Worm (Caenorhabditis elegans) whole organism, L3 larva: ENCODE measurements around the gene drl-1.

Source experiments
- ama-1 ChIP-seq: fragments of 150-350 bp; optimal IDR thresholded peaks from 2 replicates; lab custom pipeline; 2018
- daf-12 ChIP-seq: fragments of 150-350 bp; optimal IDR thresholded peaks from 2 replicates; lab custom pipeline; 2014; ENCODE audit warnings: missing biosample characterization, missing genetic modification reagents, missing genetic modification characterization
- eor-1 ChIP-seq, 2 experiments: fragments of 150-350 bp; optimal IDR thresholded peaks; 2 replicates each; lab custom pipeline; 2014 to 2018; ENCODE audit warnings: missing biosample characterization in 2 of 2, missing genetic modification characterization in 2 of 2
- fkh-2 ChIP-seq: fragments of 150-350 bp; optimal IDR thresholded peaks from 2 replicates; lab custom pipeline; 2014; ENCODE audit warnings: missing biosample characterization, missing genetic modification reagents, missing genetic modification characterization
- nhr-12 ChIP-seq: fragments of 150-350 bp; optimal IDR thresholded peaks from 2 replicates; lab custom pipeline; 2014; ENCODE audit warnings: missing biosample characterization, missing genetic modification characterization
- nhr-237 ChIP-seq: fragments of 150-350 bp; optimal IDR thresholded peaks from 2 replicates; lab custom pipeline; 2014; ENCODE audit warnings: missing biosample characterization, missing genetic modification characterization
- nhr-28 ChIP-seq: fragments of 150-350 bp; optimal IDR thresholded peaks from 2 replicates; lab custom pipeline; 2014; ENCODE audit warnings: missing biosample characterization, missing genetic modification characterization
- pha-4 ChIP-seq: fragments of 150-350 bp; optimal IDR thresholded peaks from 2 replicates; lab custom pipeline; 2014; ENCODE audit warnings: missing biosample characterization, missing genetic modification reagents, missing genetic modification characterization
- pqm-1 ChIP-seq: fragments of 150-350 bp; optimal IDR thresholded peaks from 2 replicates; lab custom pipeline; 2017; ENCODE audit warnings: missing biosample characterization, missing genetic modification characterization, inconsistent platforms
- skn-1 ChIP-seq: fragments of 150-350 bp; optimal IDR thresholded peaks from 2 replicates; lab custom pipeline; 2014; ENCODE audit warnings: missing biosample characterization, missing genetic modification characterization
- unc-62 ChIP-seq: fragments of 150-350 bp; sonication (generic microtip); optimal IDR thresholded peaks from 4 replicates; lab custom pipeline; 2014; ENCODE audit warnings: missing biosample characterization, missing genetic modification reagents, missing genetic modification characterization
- zag-1 ChIP-seq: fragments of 150-350 bp; optimal IDR thresholded peaks from 2 replicates; lab custom pipeline; 2014; ENCODE audit warnings: missing biosample characterization, missing genetic modification characterization
- ztf-11 ChIP-seq: fragments of 150-350 bp; optimal IDR thresholded peaks from 2 replicates; lab custom pipeline; 2014; ENCODE audit warnings: missing biosample characterization, missing genetic modification characterization
- ztf-4 ChIP-seq: fragments of 150-350 bp; optimal IDR thresholded peaks from 2 replicates; lab custom pipeline; 2014; ENCODE audit warnings: missing biosample characterization, missing genetic modification characterization

- no peak for TF ChIP-seq ztf-11 (tag; lab: Kevin White, UChicago)
- TF ChIP-seq nhr-237, result no peak
- TF ChIP-seq ama-1 (lab: Kevin White, UChicago), result no peak
- TF ChIP-seq fkh-2 (tag; lab: Kevin White, UChicago), result no peak
- TF ChIP-seq daf-12 (tag; lab: Kevin White, UChicago), result no peak
- TF ChIP-seq eor-1 (tag; optimal IDR thresholded peaks at IDR 0.05; lab: Kevin White, UChicago), result no peak
- TF ChIP-seq pqm-1, result no peak
- no peak for TF ChIP-seq skn-1 (tag; lab: Kevin White, UChicago)
- no peak for TF ChIP-seq zag-1 (tag; lab: Kevin White, UChicago)
- TF ChIP-seq nhr-12 (tag; lab: Kevin White, UChicago), result no peak
- no peak for TF ChIP-seq ztf-4
- TF ChIP-seq nhr-28 (tag; lab: Kevin White, UChicago), result no peak
- no peak for TF ChIP-seq pha-4
- no peak for TF ChIP-seq unc-62 (GFP tag; lab: Kevin White, UChicago)
Measured at ce11 chrIV:309526-309925, 15.3 kb upstream of the drl-1 start.
